Fruit fly (Drosophila melanogaster) whole organism, embryonic: ENCODE data around the gene CG11902.

Source experiments
- CG30431 ChIP-seq: fragments of 200-800 bp; sonication (Bioruptor generic); optimal IDR thresholded peaks from 2 replicates; lab custom pipeline; 2017; ENCODE audit warnings: missing biosample characterization, missing genetic modification characterization
- chinmo ChIP-seq: fragments of 200-800 bp; sonication (Bioruptor generic); IDR thresholded peaks from 4 replicates; pipeline ENCODE4 v1.3.6; 2022; ENCODE audit warnings: missing biosample characterization, missing genetic modification characterization; ENCODE audit not compliant: partially characterized antibody

DNA sequence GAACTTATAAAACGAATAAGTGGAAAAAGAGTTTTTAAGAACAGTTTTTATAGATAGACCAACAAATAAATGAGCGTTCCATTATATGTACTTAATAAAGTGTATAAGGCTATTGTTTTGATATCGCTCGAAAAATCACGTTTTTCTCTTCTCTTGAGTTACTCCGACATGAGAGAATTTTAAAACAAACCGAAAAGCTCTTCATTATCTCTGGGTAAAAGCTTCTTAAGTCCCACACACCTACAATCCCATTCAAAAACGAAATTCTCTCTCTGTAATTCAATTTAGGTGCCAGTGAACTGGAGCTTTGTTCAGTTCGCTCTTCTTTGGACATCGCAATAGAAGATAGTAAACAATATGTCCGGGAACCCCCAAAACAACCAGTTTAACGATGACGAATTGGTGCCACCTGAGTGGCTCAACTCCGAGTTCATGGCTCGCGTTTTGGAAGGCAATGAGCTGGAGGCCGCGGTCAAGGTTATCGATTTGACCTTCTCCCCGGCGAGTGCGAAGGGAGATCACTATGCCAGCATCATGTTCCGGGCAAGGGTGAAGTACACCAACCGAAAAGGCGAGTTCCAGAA is 31.1 kb upstream of the CG11902 start, which contains the start of gene CG31436:
- TF ChIP-seq CG30431 (GFP tag; lab: Kevin White, UChicago) (no peak), chinmo (no peak)
